Fruit fly (Drosophila melanogaster) S2 (cell line): Measurements from ENCODE around the gene pr.

Experiments used
- CG8478 ChIP-seq: fragments of >200 bp; optimal IDR thresholded peaks from 2 replicates; lab custom pipeline; 2018
- CTCF ChIP-seq, 2 experiments: fragments of >200 bp; optimal IDR thresholded peaks; 2 replicates each; lab custom pipeline; 2018

DNA sequence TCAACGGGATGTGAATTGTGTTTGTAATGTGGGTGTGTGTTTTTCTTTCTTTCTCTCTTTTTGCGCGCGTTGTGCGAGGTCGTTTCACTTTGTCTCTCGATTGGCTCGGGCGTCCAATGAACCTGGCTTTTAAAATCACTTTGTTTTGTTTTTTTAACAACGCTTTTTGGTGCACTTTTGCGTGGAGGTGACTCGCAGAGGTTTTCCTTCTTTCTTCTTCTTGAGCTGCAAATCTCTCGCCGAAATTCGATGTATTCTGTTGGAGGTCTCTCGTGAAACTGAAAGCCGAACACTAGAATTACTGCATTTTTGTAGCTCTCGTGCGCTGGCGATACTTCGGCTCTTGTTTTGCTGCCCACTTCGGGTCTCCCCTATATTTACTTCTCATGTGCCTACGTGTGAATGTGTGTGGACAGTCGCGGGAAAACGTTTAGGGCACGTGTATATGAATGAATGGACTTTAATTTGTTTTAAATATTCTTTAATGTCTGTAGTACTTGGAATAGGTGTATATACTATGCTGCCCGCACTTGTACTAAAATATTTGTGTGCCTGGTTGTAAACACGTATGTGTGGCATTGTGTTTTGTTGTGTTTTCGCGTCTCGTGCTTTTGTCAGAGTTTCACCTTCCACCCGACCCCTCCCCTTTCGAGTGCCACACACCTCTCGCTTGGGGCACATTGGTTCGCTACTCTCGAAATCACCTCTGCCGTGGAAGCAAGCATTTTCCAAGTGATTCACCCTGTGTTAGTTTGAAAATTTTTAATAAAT, 9.7 kb upstream of the pr start, which contains the start of gene fok:
- no peak for TF ChIP-seq CTCF (optimal IDR thresholded peaks at IDR 0.05; lab: Kevin White, UChicago)
- no peak for TF ChIP-seq CG8478 (lab: Kevin White, UChicago)
